Fruit fly (Drosophila melanogaster): ENCODE measurements around the gene Lipt2.

DNA sequence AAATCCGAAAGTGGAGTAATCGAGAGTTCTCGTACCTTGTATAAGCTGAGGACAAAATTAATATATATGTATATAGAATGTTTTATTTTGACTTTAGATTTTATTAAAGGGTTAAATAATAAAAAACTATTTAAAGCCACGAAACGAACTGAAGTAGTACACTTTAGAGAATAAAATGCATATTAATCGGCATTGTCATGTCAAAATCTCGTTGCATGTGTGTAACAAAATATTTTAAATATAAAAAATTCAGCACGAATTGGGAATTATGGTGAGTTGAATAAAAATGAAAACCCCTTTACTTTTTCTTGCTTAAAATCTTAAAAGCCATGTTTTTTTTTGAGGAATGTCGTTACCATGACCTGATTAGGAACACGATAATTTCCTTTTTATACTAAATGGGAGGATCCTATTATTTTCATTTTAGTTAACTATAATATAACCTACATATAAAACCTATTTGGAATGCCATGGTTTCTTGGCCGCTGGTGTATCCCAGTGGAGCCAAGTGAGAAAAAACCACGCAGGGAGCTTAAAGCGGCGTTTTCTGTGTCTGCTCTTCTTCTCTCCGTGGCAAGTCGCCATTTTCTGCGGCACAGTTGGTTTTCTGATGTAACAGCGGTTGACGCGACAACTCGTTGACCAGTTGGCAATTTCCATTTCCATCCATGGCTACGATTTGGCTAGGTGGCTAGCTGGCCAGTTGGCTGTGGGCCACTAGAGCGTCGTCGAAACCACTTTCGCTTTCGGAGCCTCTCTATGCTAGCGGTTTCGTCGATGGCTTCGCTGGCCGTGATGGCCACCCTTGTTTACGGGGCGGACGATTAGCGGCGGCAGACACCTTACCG lies 34.9 kb upstream of the Lipt2 start:
- TF ChIP-seq CG13204 (GFP tag; optimal IDR thresholded peaks at IDR 0.05): peak; percentile 26
- no peak for TF ChIP-seq gl (tag; optimal IDR thresholded peaks at IDR 0.05)
